Worm (Caenorhabditis elegans): ENCODE measurements around the gene W02D7.4.

- no peak for TF ChIP-seq dao-5 (tag; optimal IDR thresholded peaks at IDR 0.05)
- TF ChIP-seq him-1 (tag; optimal IDR thresholded peaks at IDR 0.05) = no peak
- no peak for TF ChIP-seq W03F9.2 (tag; optimal IDR thresholded peaks at IDR 0.05)
Measured at ce11 chrV:8269878-8270277, 27.5 kb downstream of the W02D7.4 start.
